Worm (Caenorhabditis elegans): ENCODE measurements around the gene C49H3.6.

DNA sequence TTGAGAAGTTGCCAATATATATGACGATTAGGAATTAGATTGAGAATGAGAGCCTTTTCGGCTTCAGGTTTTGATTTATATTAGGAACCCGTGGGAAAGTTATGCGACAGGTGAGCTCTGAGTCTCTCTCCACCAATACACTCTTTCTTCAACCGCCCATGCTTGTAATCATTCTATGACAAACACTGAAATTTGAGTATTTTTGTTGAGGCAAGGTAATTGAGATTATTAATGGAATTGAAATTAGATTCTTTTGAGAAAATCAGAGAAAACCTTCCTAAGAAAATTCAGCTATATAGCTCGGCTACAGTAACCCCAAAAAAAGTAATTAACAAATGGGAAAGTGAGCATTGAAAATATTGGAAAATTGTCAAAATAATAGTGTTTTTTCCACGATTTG is 52.3 kb downstream of the C49H3.6 start, which contains the start of gene ceh-19:
- TF ChIP-seq ama-1 (optimal IDR thresholded peaks at IDR 0.05) = no peak
- no peak for TF ChIP-seq ceh-9 (tag; optimal IDR thresholded peaks at IDR 0.05)
- TF ChIP-seq tbx-2 (tag; optimal IDR thresholded peaks at IDR 0.05) = no peak

Data from whole organism, late embryonic.